Worm (Caenorhabditis elegans) whole organism, L4 larva: Measurements from ENCODE around the gene srlf-2.

Source experiments
- aha-1 ChIP-seq: fragments of 150-350 bp; peaks from one replicate; lab custom pipeline; 2014; ENCODE audit warnings: missing biosample characterization, missing genetic modification characterization
- ama-1 ChIP-seq: fragments of 150-350 bp; optimal IDR thresholded peaks from 2 replicates; lab custom pipeline; 2014; ENCODE audit warnings: inconsistent platforms, mixed read lengths
- lin-39 ChIP-seq: fragments of 150-350 bp; optimal IDR thresholded peaks from 2 replicates; lab custom pipeline; 2014; ENCODE audit warnings: missing biosample characterization, missing genetic modification reagents, missing genetic modification characterization
- lsy-2 ChIP-seq, 2 experiments: fragments of 150-350 bp in 1 of 2; sonication (generic microtip) in 1 of 2; optimal IDR thresholded peaks; 2 replicates each; lab custom pipeline; 2014 to 2017; ENCODE audit warnings: missing biosample characterization in 2 of 2, missing genetic modification characterization in 2 of 2
- nhr-48 ChIP-seq: sonication (generic microtip); optimal IDR thresholded peaks from 2 replicates; lab custom pipeline; 2016; ENCODE audit warnings: mild to moderate bottlenecking, missing genetic modification characterization, missing compliant biosample characterization
- ztf-11 ChIP-seq: fragments of 150-350 bp; optimal IDR thresholded peaks from 2 replicates; lab custom pipeline; 2014; ENCODE audit warnings: missing biosample characterization, missing genetic modification characterization

- TF ChIP-seq ztf-11 (tag; lab: Kevin White, UChicago) (no peak), nhr-48 (tag; lab: Kevin White, UChicago) (no peak), aha-1 (tag; lab: Kevin White, UChicago) (peak; percentile 78), lin-39 (tag; lab: Kevin White, UChicago) (no peak), ama-1 (lab: Kevin White, UChicago) (no peak), lsy-2 (tag; optimal IDR thresholded peaks at IDR 0.05; lab: Kevin White, UChicago) (no peak)
These were observed 48.7 kb downstream of the srlf-2 start, which contains the start of gene hyl-1 for ce11 chrIV:8538659-8539173.
